Worm (Caenorhabditis elegans) whole organism, L4 larva: ENCODE data around the gene nifk-1.

ENCODE experiments used
- F10B5.3 ChIP-seq: sonication (generic microtip); optimal IDR thresholded peaks from 2 replicates; lab custom pipeline; 2016; ENCODE audit warnings: mild to moderate bottlenecking, missing genetic modification characterization, missing compliant biosample characterization
- aha-1 ChIP-seq: fragments of 150-350 bp; peaks from one replicate; lab custom pipeline; 2014; ENCODE audit warnings: missing biosample characterization, missing genetic modification characterization
- aly-2 ChIP-seq: sonication (generic microtip); optimal IDR thresholded peaks from 2 replicates; lab custom pipeline; 2018; ENCODE audit warnings: missing biosample characterization, missing genetic modification characterization
- ama-1 ChIP-seq: fragments of 150-350 bp; optimal IDR thresholded peaks from 2 replicates; lab custom pipeline; 2014; ENCODE audit warnings: inconsistent platforms, mixed read lengths
- daf-16 ChIP-seq, 3 experiments: sonication (generic microtip); optimal IDR thresholded peaks; 2 replicates each; lab custom pipeline; 2016 to 2017; ENCODE audit warnings: missing genetic modification characterization in 3 of 3, missing genetic modification reagents in 3 of 3, mild to moderate bottlenecking in 2 of 3, missing compliant biosample characterization in 2 of 3, missing biosample characterization in 1 of 3, moderate library complexity in 1 of 3
- daf-8 ChIP-seq: fragments of 200-800 bp; sonication (Bioruptor generic); IDR thresholded peaks from 2 replicates; pipeline ENCODE4 v1.3.6; 2022; ENCODE audit warnings: missing genetic modification characterization, missing compliant biosample characterization
- mdl-1 ChIP-seq, 2 experiments: fragments of 150-350 bp in 1 of 2; sonication (generic microtip) in 1 of 2; optimal IDR thresholded peaks; 2 replicates each; lab custom pipeline; 2014 to 2017; ENCODE audit warnings: missing biosample characterization in 2 of 2, missing genetic modification characterization in 2 of 2
- nhr-25 ChIP-seq: sonication (generic microtip); optimal IDR thresholded peaks from 2 replicates; lab custom pipeline; 2017; ENCODE audit warnings: missing genetic modification characterization, mild to moderate bottlenecking, missing compliant biosample characterization, antibody characterized with exemption, moderate library complexity, borderline replicate concordance; ENCODE audit not compliant: insufficient read depth
- unc-130 ChIP-seq: sonication (generic microtip); optimal IDR thresholded peaks from 2 replicates; lab custom pipeline; 2016; ENCODE audit warnings: missing genetic modification reagents, missing genetic modification characterization, missing compliant biosample characterization
- zip-11 ChIP-seq: fragments of 200-800 bp; sonication (Bioruptor generic); IDR thresholded peaks from 2 replicates; pipeline ENCODE4 v1.3.6; 2022; ENCODE audit warnings: missing genetic modification characterization, missing compliant biosample characterization

DNA sequence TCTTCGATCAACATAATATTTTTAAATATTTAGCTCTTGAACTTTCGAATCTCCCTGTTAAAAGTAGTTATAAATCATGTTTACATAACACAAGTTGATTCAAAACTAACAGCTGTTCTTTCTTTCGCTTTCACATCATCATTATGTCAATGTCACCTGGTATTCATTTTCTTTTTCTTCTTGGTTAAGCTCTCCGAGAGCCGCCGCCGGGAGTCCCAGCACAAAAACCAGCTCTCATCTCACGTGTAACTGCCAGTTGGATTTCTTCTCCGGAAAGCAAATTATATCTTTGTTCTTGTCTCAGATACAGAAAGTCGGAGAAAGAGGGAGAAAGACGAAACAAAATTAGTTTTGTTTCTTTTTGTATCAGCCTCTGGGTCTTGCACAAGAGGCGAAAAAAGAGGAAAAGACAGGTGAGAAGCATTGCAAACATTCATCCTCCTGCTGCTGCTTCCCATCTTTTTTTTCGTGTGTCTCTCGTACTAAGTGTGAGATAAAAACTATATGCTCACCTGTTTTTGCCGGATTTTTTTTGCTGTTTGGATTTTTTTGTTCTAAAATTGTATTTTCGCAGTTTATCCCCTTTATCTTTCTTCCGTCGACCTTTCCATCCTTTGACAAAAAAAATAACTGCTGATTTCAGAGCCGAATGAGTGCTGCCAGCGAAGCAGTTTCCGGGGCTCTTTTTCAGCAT, 38.3 kb upstream of the nifk-1 start, which contains the start of gene F17C8.3:
- TF ChIP-seq aly-2 (tag; lab: Kevin White, UChicago) (no peak), daf-16 (GFP tag; optimal IDR thresholded peaks at IDR 0.05; lab: Kevin White, UChicago) (peak in 1 of 2 experiments; percentile 87), daf-16 (tag; optimal IDR thresholded peaks at IDR 0.05; lab: Kevin White, UChicago) (no peak), daf-8 (GFP tag; lab: Robert Waterston, UW) (no peak), unc-130 (GFP tag; lab: Kevin White, UChicago) (no peak), mdl-1 (tag; optimal IDR thresholded peaks at IDR 0.05; lab: Kevin White, UChicago) (no peak), aha-1 (no peak), F10B5.3 (tag; lab: Kevin White, UChicago) (no peak), nhr-25 (tag; lab: Kevin White, UChicago) (no peak), ama-1 (lab: Kevin White, UChicago) (no peak), zip-11 (no peak)
